Worm (Caenorhabditis elegans) whole organism, young adult: Measurements from ENCODE around the gene nhr-129.
A peak's percentile ranks its signal among the peaks of the same experiment; 100 is the strongest.

Source experiments
- B0019.2 ChIP-seq: fragments of 200-800 bp; sonication (Bioruptor generic); conservative IDR thresholded peaks from 2 replicates; pipeline ENCODE4 v1.3.6; 2022; ENCODE audit warnings: missing genetic modification reagents, missing genetic modification characterization, missing compliant biosample characterization
- B0336.3 ChIP-seq: fragments of 200-800 bp; sonication (Bioruptor generic); IDR thresholded peaks from 2 replicates; pipeline ENCODE4 v1.3.6; 2022; ENCODE audit warnings: missing genetic modification characterization, missing compliant biosample characterization
- F33H1.4 ChIP-seq: fragments of 200-800 bp; sonication (Bioruptor generic); IDR thresholded peaks from 2 replicates; pipeline ENCODE4 v1.3.6; 2022; ENCODE audit warnings: missing genetic modification reagents, missing genetic modification characterization, missing compliant biosample characterization
- F37B4.10 ChIP-seq: fragments of 200-800 bp; sonication (Bioruptor generic); IDR thresholded peaks from 2 replicates; pipeline ENCODE4 v1.3.6; 2022; ENCODE audit warnings: missing genetic modification characterization, missing compliant biosample characterization
- F52B5.7 ChIP-seq: sonication (generic microtip); optimal IDR thresholded peaks from 2 replicates; lab custom pipeline; 2016; ENCODE audit warnings: mild to moderate bottlenecking, missing genetic modification characterization, missing compliant biosample characterization
- F57A8.1 ChIP-seq: fragments of 200-800 bp; sonication (Bioruptor generic); optimal IDR thresholded peaks from 2 replicates; lab custom pipeline; 2018; ENCODE audit warnings: mild to moderate bottlenecking, missing genetic modification characterization, moderate library complexity, missing compliant biosample characterization
- Y53F4B.3 ChIP-seq: fragments of 200-800 bp; sonication (Bioruptor generic); IDR thresholded peaks from 2 replicates; pipeline ENCODE4 v1.3.6; 2022; ENCODE audit warnings: missing genetic modification reagents, missing genetic modification characterization, missing compliant biosample characterization
- Y53G8AR.9 ChIP-seq: fragments of 200-800 bp; sonication (Bioruptor generic); conservative IDR thresholded peaks from 2 replicates; pipeline ENCODE4 v1.3.6; 2022; ENCODE audit warnings: missing genetic modification reagents, missing genetic modification characterization, missing compliant biosample characterization
- Y95B8A.8 ChIP-seq: fragments of 200-800 bp; sonication (Bioruptor generic); IDR thresholded peaks from 2 replicates; pipeline ENCODE4 v1.3.6; 2022; ENCODE audit warnings: missing genetic modification reagents, missing genetic modification characterization, missing compliant biosample characterization
- akir-1 ChIP-seq: fragments of 200-800 bp; sonication (Bioruptor generic); optimal IDR thresholded peaks from 2 replicates; lab custom pipeline; 2018; ENCODE audit warnings: mild to moderate bottlenecking, missing genetic modification characterization, moderate library complexity, missing compliant biosample characterization
- aptf-2 ChIP-seq: fragments of 200-800 bp; sonication (Bioruptor generic); conservative IDR thresholded peaks from 2 replicates; pipeline ENCODE4 v1.3.6; 2022; ENCODE audit warnings: missing genetic modification reagents, missing genetic modification characterization, missing compliant biosample characterization
- atf-7 ChIP-seq: sonication (generic microtip); optimal IDR thresholded peaks from 2 replicates; lab custom pipeline; 2017; ENCODE audit warnings: mild to moderate bottlenecking, missing genetic modification characterization, missing compliant biosample characterization
- attf-3 ChIP-seq: fragments of 200-800 bp; sonication (Bioruptor generic); conservative IDR thresholded peaks from 2 replicates; pipeline ENCODE4 v1.3.6; 2022; ENCODE audit warnings: missing genetic modification reagents, missing genetic modification characterization, missing compliant biosample characterization
- attf-6 ChIP-seq: fragments of 200-800 bp; sonication (Bioruptor generic); IDR thresholded peaks from 2 replicates; pipeline ENCODE4 v1.3.6; 2022; ENCODE audit warnings: missing genetic modification reagents, missing genetic modification characterization, missing compliant biosample characterization
- bed-2 ChIP-seq: fragments of 200-800 bp; sonication (Bioruptor generic); IDR thresholded peaks from 2 replicates; pipeline ENCODE4 v1.3.6; 2022; ENCODE audit warnings: missing genetic modification reagents, missing genetic modification characterization, missing compliant biosample characterization
- ccch-3 ChIP-seq: fragments of 200-800 bp; sonication (Bioruptor generic); optimal IDR thresholded peaks from 2 replicates; lab custom pipeline; 2018; ENCODE audit warnings: mild to moderate bottlenecking, missing genetic modification characterization, missing compliant biosample characterization
- ceh-58 ChIP-seq: fragments of 200-800 bp; sonication (Bioruptor generic); IDR thresholded peaks from 2 replicates; pipeline ENCODE4 v1.3.6; 2022; ENCODE audit warnings: missing genetic modification characterization, missing compliant biosample characterization
- die-1 ChIP-seq: sonication (generic microtip); optimal IDR thresholded peaks from 2 replicates; lab custom pipeline; 2016; ENCODE audit warnings: missing genotype, mild to moderate bottlenecking, missing genetic modification characterization, missing compliant biosample characterization
- efl-1 ChIP-seq: fragments of 150-350 bp; optimal IDR thresholded peaks from 2 replicates; lab custom pipeline; 2014; ENCODE audit warnings: missing biosample characterization, missing genetic modification reagents, missing genetic modification characterization
- egl-44 ChIP-seq: fragments of 200-800 bp; sonication (Bioruptor generic); IDR thresholded peaks from 2 replicates; pipeline ENCODE4 v1.3.6; 2022; ENCODE audit warnings: missing genetic modification reagents, missing genetic modification characterization, missing compliant biosample characterization
- fkh-3 ChIP-seq: sonication (generic microtip); optimal IDR thresholded peaks from 2 replicates; lab custom pipeline; 2016; ENCODE audit warnings: mild to moderate bottlenecking, missing genetic modification characterization, missing compliant biosample characterization
- hlh-12 ChIP-seq: sonication (generic microtip); optimal IDR thresholded peaks from 2 replicates; lab custom pipeline; 2016; ENCODE audit warnings: missing genetic modification characterization, missing compliant biosample characterization
- hrde-1 ChIP-seq: sonication (generic microtip); optimal IDR thresholded peaks from 2 replicates; lab custom pipeline; 2016; ENCODE audit warnings: missing genetic modification characterization, mild to moderate bottlenecking, missing compliant biosample characterization, moderate library complexity, missing genotype, missing genetic modification reagents, borderline replicate concordance
- lag-1 ChIP-seq: fragments of 200-800 bp; sonication (Bioruptor generic); IDR thresholded peaks from 2 replicates; pipeline ENCODE4 v1.3.6; 2022; ENCODE audit warnings: missing genetic modification reagents, missing genetic modification characterization, missing compliant biosample characterization
- let-607 ChIP-seq, 2 experiments: fragments of 200-800 bp in 1 of 2; sonication (Bioruptor generic) in 1 of 2; sonication (generic microtip) in 1 of 2; optimal IDR thresholded peaks; 2 replicates each; lab custom pipeline; 2016 to 2018; ENCODE audit warnings: mild to moderate bottlenecking in 2 of 2, missing compliant biosample characterization in 2 of 2, missing genetic modification characterization in 2 of 2, moderate library complexity in 2 of 2, missing genotype in 1 of 2
- lin-40 ChIP-seq: sonication (generic microtip); optimal IDR thresholded peaks from 2 replicates; lab custom pipeline; 2016; ENCODE audit warnings: missing genetic modification characterization, mild to moderate bottlenecking, missing compliant biosample characterization, missing genotype, missing genetic modification reagents
- lin-54 ChIP-seq: fragments of 200-800 bp; sonication (Bioruptor generic); optimal IDR thresholded peaks from 2 replicates; lab custom pipeline; 2018; ENCODE audit warnings: mild to moderate bottlenecking, missing genetic modification characterization, missing compliant biosample characterization
- lsy-27 ChIP-seq: sonication (generic microtip); optimal IDR thresholded peaks from 2 replicates; lab custom pipeline; 2017; ENCODE audit warnings: missing genetic modification characterization, mild to moderate bottlenecking, missing compliant biosample characterization, antibody characterized with exemption, missing genotype, borderline replicate concordance; ENCODE audit not compliant: insufficient read depth
- madf-6 ChIP-seq: fragments of 200-800 bp; sonication (Bioruptor generic); IDR thresholded peaks from 2 replicates; pipeline ENCODE4 v1.3.6; 2022; ENCODE audit warnings: missing genetic modification reagents, missing genetic modification characterization, missing compliant biosample characterization
- madf-8 ChIP-seq: fragments of 200-800 bp; sonication (Bioruptor generic); conservative IDR thresholded peaks from 2 replicates; pipeline ENCODE4 v1.3.6; 2022; ENCODE audit warnings: missing genetic modification reagents, missing genetic modification characterization, missing compliant biosample characterization
- mes-4 ChIP-seq: sonication (generic microtip); optimal IDR thresholded peaks from 2 replicates; lab custom pipeline; 2016; ENCODE audit warnings: missing genotype, missing genetic modification characterization, missing compliant biosample characterization
- nfya-1 ChIP-seq: sonication (generic microtip); optimal IDR thresholded peaks from 2 replicates; lab custom pipeline; 2017; ENCODE audit warnings: antibody characterized with exemption, missing compliant biosample characterization, missing genetic modification characterization, borderline replicate concordance; ENCODE audit not compliant: insufficient read depth
- nfyb-1 ChIP-seq: fragments of 200-800 bp; sonication (Bioruptor generic); IDR thresholded peaks from 2 replicates; pipeline ENCODE4 v1.3.6; 2022; ENCODE audit warnings: missing genetic modification reagents, missing genetic modification characterization, missing compliant biosample characterization
- nhr-27 ChIP-seq: fragments of 200-800 bp; sonication (Bioruptor generic); optimal IDR thresholded peaks from 2 replicates; lab custom pipeline; 2018; ENCODE audit warnings: mild to moderate bottlenecking, missing genetic modification characterization, moderate library complexity, missing compliant biosample characterization
- rec-8 ChIP-seq, 2 experiments: sonication (generic microtip); optimal IDR thresholded peaks; 2 replicates each; lab custom pipeline; 2016; ENCODE audit warnings: mild to moderate bottlenecking in 2 of 2, missing genetic modification characterization in 2 of 2, missing genetic modification reagents in 2 of 2, missing genotype in 2 of 2, missing biosample characterization in 1 of 2, missing compliant biosample characterization in 1 of 2, moderate library complexity in 1 of 2
- repo-1 ChIP-seq: sonication (generic microtip); optimal IDR thresholded peaks from 2 replicates; lab custom pipeline; 2017; ENCODE audit warnings: mild to moderate bottlenecking, missing genetic modification characterization, missing compliant biosample characterization
- sea-2 ChIP-seq: fragments of 200-800 bp; sonication (Bioruptor generic); IDR thresholded peaks from 2 replicates; pipeline ENCODE4 v1.3.6; 2022; ENCODE audit warnings: missing genetic modification characterization, missing compliant biosample characterization
- snpc-3.4 ChIP-seq: sonication (generic microtip); optimal IDR thresholded peaks from 2 replicates; lab custom pipeline; 2017; ENCODE audit warnings: missing genetic modification characterization, mild to moderate bottlenecking, missing compliant biosample characterization, antibody characterized with exemption, moderate library complexity, missing genotype, missing genetic modification reagents
- snpc-4 ChIP-seq, 5 experiments: fragments of 150-350 bp in 1 of 5; sonication (generic microtip) in 4 of 5; optimal IDR thresholded peaks; 2 replicates each; lab custom pipeline; 2014 to 2018; ENCODE audit warnings: missing genetic modification characterization in 5 of 5, missing biosample characterization in 3 of 5, antibody characterized with exemption in 2 of 5, mild to moderate bottlenecking in 2 of 5, missing compliant biosample characterization in 2 of 5, missing genotype in 2 of 5, moderate library complexity in 2 of 5, missing genetic modification reagents in 1 of 5
- somi-1 ChIP-seq: fragments of 200-800 bp; sonication (Bioruptor generic); optimal IDR thresholded peaks from 2 replicates; lab custom pipeline; 2018; ENCODE audit warnings: mild to moderate bottlenecking, missing genetic modification characterization, missing compliant biosample characterization
- tbp1 ChIP-seq: fragments of 200-800 bp; sonication (Bioruptor generic); optimal IDR thresholded peaks from 2 replicates; lab custom pipeline; 2018; ENCODE audit warnings: mild to moderate bottlenecking, missing genetic modification characterization, missing compliant biosample characterization
- unc-130 ChIP-seq: sonication (generic microtip); optimal IDR thresholded peaks from 2 replicates; lab custom pipeline; 2016; ENCODE audit warnings: missing genetic modification reagents, missing genetic modification characterization, missing compliant biosample characterization
- xnd-1 ChIP-seq: sonication (generic microtip); optimal IDR thresholded peaks from 2 replicates; lab custom pipeline; 2016; ENCODE audit warnings: missing genotype, missing genetic modification reagents, missing genetic modification characterization, missing compliant biosample characterization
- ztf-25 ChIP-seq: fragments of 200-800 bp; sonication (Bioruptor generic); IDR thresholded peaks from 2 replicates; pipeline ENCODE4 v1.3.6; 2022; ENCODE audit warnings: missing genetic modification reagents, missing genetic modification characterization, missing compliant biosample characterization
- ztf-28 ChIP-seq: fragments of 200-800 bp; sonication (Bioruptor generic); IDR thresholded peaks from 2 replicates; pipeline ENCODE4 v1.3.6; 2022; ENCODE audit warnings: missing genetic modification reagents, missing genetic modification characterization, missing compliant biosample characterization
- ztf-3 ChIP-seq: fragments of 200-800 bp; sonication (Bioruptor generic); optimal IDR thresholded peaks from 2 replicates; lab custom pipeline; 2018; ENCODE audit warnings: mild to moderate bottlenecking, missing genetic modification characterization, missing compliant biosample characterization

Gene nhr-129

DNA sequence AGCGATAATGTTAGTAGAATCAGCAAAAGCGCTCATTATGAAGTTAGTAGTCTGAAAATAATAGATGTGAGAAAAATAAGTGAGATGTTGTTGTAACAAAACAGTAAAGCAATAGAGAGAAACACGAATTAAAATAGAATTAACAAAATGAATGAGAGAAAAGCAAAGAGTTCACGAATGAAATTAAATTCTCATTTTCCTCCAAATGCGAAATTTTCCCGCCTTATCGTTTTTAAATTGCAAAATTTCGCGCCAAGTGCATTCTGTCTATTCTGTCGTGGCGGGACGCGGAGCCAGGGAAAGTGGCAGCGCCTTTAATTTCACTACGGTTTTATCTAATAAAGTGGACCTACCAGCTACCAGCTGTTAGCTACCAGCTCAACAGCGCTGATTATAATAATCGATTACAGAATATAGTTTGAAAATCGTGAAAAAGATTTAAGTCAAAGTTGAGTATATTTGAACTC lies 18.6 kb downstream of the nhr-129 start, which contains the start of gene nasp-2 (continued):
- no peak for TF ChIP-seq let-607 (tag; optimal IDR thresholded peaks at IDR 0.05; lab: Kevin White, UChicago)
- TF ChIP-seq xnd-1 (tag; lab: Kevin White, UChicago): peak; percentile 99
- no peak for TF ChIP-seq lin-40
- TF ChIP-seq unc-130 (GFP tag; lab: Kevin White, UChicago): peak; percentile 90
- no peak for TF ChIP-seq mes-4
- no peak for TF ChIP-seq sea-2
- peak; percentile 95 for TF ChIP-seq snpc-3.4 (tag; lab: Kevin White, UChicago)
- TF ChIP-seq tbp1: peak; percentile 73
- TF ChIP-seq ztf-3 (GFP tag; lab: Kevin White, UChicago): no peak
- TF ChIP-seq lag-1 (GFP tag; lab: Robert Waterston, UW): no peak
- TF ChIP-seq die-1 (tag; lab: Kevin White, UChicago): no peak
- no peak for TF ChIP-seq ceh-58 (GFP tag; lab: Robert Waterston, UW)
- TF ChIP-seq snpc-4 (GFP tag; optimal IDR thresholded peaks at IDR 0.05; lab: Kevin White, UChicago): peak; percentile 52
- TF ChIP-seq snpc-4 (tag; optimal IDR thresholded peaks at IDR 0.05; lab: Kevin White, UChicago): peak in 3 of 4 experiments; percentile 44 to 64 (median 63)
- TF ChIP-seq fkh-3 (tag; lab: Kevin White, UChicago): no peak
- peak; percentile 99 for TF ChIP-seq F33H1.4 (GFP tag; lab: Robert Waterston, UW)
- TF ChIP-seq akir-1 (GFP tag; lab: Kevin White, UChicago): no peak
- TF ChIP-seq bed-2 (GFP tag; lab: Robert Waterston, UW): peak; percentile 85
- TF ChIP-seq Y53F4B.3: peak; percentile 89
- TF ChIP-seq egl-44 (GFP tag; lab: Robert Waterston, UW): no peak
- peak; percentile 96 for TF ChIP-seq attf-3 (GFP tag; lab: Robert Waterston, UW)
- peak; percentile 100 for TF ChIP-seq efl-1 (GFP tag; lab: Kevin White, UChicago)
- TF ChIP-seq Y95B8A.8 (GFP tag; lab: Robert Waterston, UW): peak; percentile 97
- TF ChIP-seq hlh-12: no peak
- peak; percentile 92 for TF ChIP-seq Y53G8AR.9 (GFP tag; lab: Robert Waterston, UW)
- TF ChIP-seq madf-6 (GFP tag; lab: Robert Waterston, UW): peak; percentile 100
- TF ChIP-seq nhr-27 (tag; lab: Kevin White, UChicago): no peak
- peak; percentile 91 for TF ChIP-seq ztf-25
- no peak for TF ChIP-seq ccch-3 (GFP tag; lab: Kevin White, UChicago)
- TF ChIP-seq madf-8 (GFP tag; lab: Robert Waterston, UW): peak; percentile 99
- TF ChIP-seq somi-1 (GFP tag; lab: Kevin White, UChicago): no peak

DNA sequence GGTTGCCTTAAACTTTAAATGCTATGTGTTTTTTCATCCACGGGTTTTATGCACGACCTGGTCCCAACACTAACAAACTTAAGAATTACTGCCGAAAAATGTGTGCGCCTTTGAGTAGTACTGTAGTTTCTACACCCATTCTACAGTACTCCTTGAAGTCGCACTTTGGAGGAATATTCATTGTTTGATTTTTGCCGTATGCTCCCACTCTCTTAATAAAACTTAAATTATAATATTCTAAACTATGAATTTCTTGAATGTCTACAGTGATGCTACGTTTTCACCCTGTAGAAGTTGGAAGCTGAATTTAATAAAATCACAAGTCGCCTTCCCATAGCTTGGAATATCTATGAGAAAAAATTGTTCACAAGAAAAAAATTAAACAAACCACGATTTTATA lies 21.0 kb downstream of the nhr-129 start:
- TF ChIP-seq B0336.3 (GFP tag; lab: Robert Waterston, UW) (peak; percentile 47; the same call in 1 of the 2 replicates), lsy-27 (tag; lab: Kevin White, UChicago) (no peak), Y53G8AR.9 (GFP tag; lab: Robert Waterston, UW) (peak; percentile 43; the same call in 1 of the 2 replicates), F37B4.10 (GFP tag; lab: Robert Waterston, UW) (no peak), rec-8 (tag; optimal IDR thresholded peaks at IDR 0.05; lab: Kevin White, UChicago) (no peak), nfyb-1 (GFP tag; lab: Robert Waterston, UW) (no peak), repo-1 (peak; percentile 20), mes-4 (no peak), xnd-1 (tag; lab: Kevin White, UChicago) (peak; percentile 11), hrde-1 (tag; lab: Kevin White, UChicago) (peak; percentile 78), F33H1.4 (GFP tag; lab: Robert Waterston, UW) (peak; percentile 29), nfya-1 (tag; lab: Kevin White, UChicago) (no peak), B0019.2 (GFP tag; lab: Robert Waterston, UW) (no peak), attf-6 (no peak), aptf-2 (no peak), F52B5.7 (peak; percentile 21), F57A8.1 (GFP tag; lab: Kevin White, UChicago) (no peak), ztf-28 (GFP tag; lab: Robert Waterston, UW) (no peak), ceh-58 (GFP tag; lab: Robert Waterston, UW) (no peak), atf-7 (no peak), lin-54 (peak; percentile 25)
